Fruit fly (Drosophila melanogaster) whole organism, embryonic: Measurements from ENCODE around the gene CG31230.

ENCODE experiments used
- Atf3 ChIP-seq: fragments of 200-800 bp; sonication (Bioruptor generic); optimal IDR thresholded peaks from 3 replicates; lab custom pipeline; 2016; ENCODE audit warnings: missing biosample characterization, missing genetic modification characterization
- C15 ChIP-seq: fragments of 200-800 bp; sonication (Bioruptor generic); IDR thresholded peaks from 3 replicates; pipeline ENCODE4 v1.3.6; 2022; ENCODE audit warnings: missing biosample characterization, missing genetic modification characterization
- CG10267 ChIP-seq: fragments of 200-800 bp; sonication (Bioruptor generic); optimal IDR thresholded peaks from 2 replicates; lab custom pipeline; 2018; ENCODE audit warnings: missing biosample characterization, mild to moderate bottlenecking, missing genetic modification characterization, moderate library complexity
- CG10274 ChIP-seq: fragments of 200-800 bp; sonication (Bioruptor generic); optimal IDR thresholded peaks from 3 replicates; lab custom pipeline; 2017; ENCODE audit warnings: missing biosample characterization, mild to moderate bottlenecking, missing genetic modification characterization
- CG10565 ChIP-seq: fragments of 200-800 bp; sonication (Bioruptor generic); optimal IDR thresholded peaks from 3 replicates; lab custom pipeline; 2016; ENCODE audit warnings: missing biosample characterization, mild to moderate bottlenecking, missing genetic modification characterization
- CG10959 ChIP-seq: fragments of 200-800 bp; sonication (Bioruptor generic); IDR thresholded peaks from 2 replicates; pipeline ENCODE4 v1.3.6; 2022; ENCODE audit warnings: missing biosample characterization, missing genetic modification characterization
- CG11085 ChIP-seq: fragments of 200-800 bp; sonication (Bioruptor generic); IDR thresholded peaks from 2 replicates; pipeline ENCODE4 v1.3.6; 2022; ENCODE audit warnings: missing biosample characterization, missing genetic modification characterization
- CG11560 ChIP-seq: fragments of 200-800 bp; sonication (Bioruptor generic); IDR thresholded peaks from 3 replicates; pipeline ENCODE4 v1.3.6; 2022; ENCODE audit warnings: missing biosample characterization, missing genetic modification characterization
- CG11723 ChIP-seq: fragments of 200-800 bp; sonication (Bioruptor generic); optimal IDR thresholded peaks from 2 replicates; lab custom pipeline; 2017; ENCODE audit warnings: missing biosample characterization, mild to moderate bottlenecking, missing genetic modification characterization
- CG1233 ChIP-seq: fragments of 200-800 bp; sonication (Bioruptor generic); optimal IDR thresholded peaks from 4 replicates; lab custom pipeline; 2018; ENCODE audit warnings: missing biosample characterization, mild to moderate bottlenecking, missing genetic modification characterization
- CG12769 ChIP-seq: fragments of 200-800 bp; sonication (Bioruptor generic); optimal IDR thresholded peaks from 2 replicates; lab custom pipeline; 2019; ENCODE audit warnings: missing biosample characterization, mild to moderate bottlenecking, missing genetic modification characterization, moderate library complexity
- CG16815 ChIP-seq: fragments of 200-800 bp; sonication (Bioruptor generic); optimal IDR thresholded peaks from 3 replicates; lab custom pipeline; 2017; ENCODE audit warnings: missing biosample characterization, mild to moderate bottlenecking, missing genetic modification characterization
- CG2120 ChIP-seq: fragments of 200-800 bp; sonication (Bioruptor generic); optimal IDR thresholded peaks from 3 replicates; lab custom pipeline; 2016; ENCODE audit warnings: missing biosample characterization, missing genetic modification characterization
- CG2678 ChIP-seq: fragments of 200-800 bp; sonication (Bioruptor generic); optimal IDR thresholded peaks from 3 replicates; lab custom pipeline; 2019; ENCODE audit warnings: missing biosample characterization, mild to moderate bottlenecking, missing genetic modification characterization, moderate library complexity
- CG2875 ChIP-seq: fragments of 200-800 bp; sonication (Bioruptor generic); optimal IDR thresholded peaks from 2 replicates; lab custom pipeline; 2017; ENCODE audit warnings: missing biosample characterization, mild to moderate bottlenecking, missing genetic modification characterization, missing genetic modification reagents
- CG30020 ChIP-seq: fragments of 200-800 bp; optimal IDR thresholded peaks from 2 replicates; lab custom pipeline; 2019; ENCODE audit warnings: missing biosample characterization, mild to moderate bottlenecking, missing genetic modification characterization, moderate library complexity
- CG3838 ChIP-seq: fragments of 200-800 bp; sonication (Bioruptor generic); optimal IDR thresholded peaks from 3 replicates; lab custom pipeline; 2016; ENCODE audit warnings: missing biosample characterization, missing genetic modification characterization
- CG4282 ChIP-seq: fragments of 200-800 bp; sonication (Bioruptor generic); optimal IDR thresholded peaks from 2 replicates; lab custom pipeline; 2016; ENCODE audit warnings: missing biosample characterization, missing genetic modification characterization
- CG4854 ChIP-seq: fragments of 200-800 bp; sonication (Bioruptor generic); optimal IDR thresholded peaks from 2 replicates; lab custom pipeline; 2016; ENCODE audit warnings: missing biosample characterization, missing genetic modification characterization, inconsistent platforms
- CG6254 ChIP-seq: fragments of 200-800 bp; sonication (Bioruptor generic); optimal IDR thresholded peaks from 3 replicates; lab custom pipeline; 2017; ENCODE audit warnings: mild to moderate bottlenecking, missing biosample characterization, missing genetic modification reagents, missing genetic modification characterization
- CG7357 ChIP-seq: fragments of 200-800 bp; sonication (Bioruptor generic); IDR thresholded peaks from 3 replicates; pipeline ENCODE4 v1.3.6; 2022; ENCODE audit warnings: missing biosample characterization, missing genetic modification characterization
- CG7372 ChIP-seq: fragments of 200-800 bp; sonication (Bioruptor generic); IDR thresholded peaks from 2 replicates; pipeline ENCODE4 v1.3.6; 2022; ENCODE audit warnings: missing biosample characterization, missing genetic modification characterization
- CG7786 ChIP-seq: fragments of 200-800 bp; sonication (Bioruptor generic); optimal IDR thresholded peaks from 2 replicates; lab custom pipeline; 2016; ENCODE audit warnings: missing biosample characterization, missing genetic modification characterization
- CG7987 ChIP-seq: fragments of 200-800 bp; sonication (Bioruptor generic); optimal IDR thresholded peaks from 2 replicates; lab custom pipeline; 2018; ENCODE audit warnings: missing biosample characterization, mild to moderate bottlenecking, missing genetic modification characterization, moderate library complexity
- CG8290 ChIP-seq, 3 experiments: fragments of 200-800 bp; sonication (Bioruptor generic); optimal IDR thresholded peaks; 2 replicates each; lab custom pipeline; 2016 to 2019; ENCODE audit warnings: missing biosample characterization in 3 of 3, missing genetic modification characterization in 3 of 3, mild to moderate bottlenecking in 2 of 3, moderate library complexity in 1 of 3
- CG9437 ChIP-seq: fragments of 200-800 bp; sonication (Bioruptor generic); optimal IDR thresholded peaks from 2 replicates; lab custom pipeline; 2018; ENCODE audit warnings: missing biosample characterization, mild to moderate bottlenecking, missing genetic modification characterization
- CG9817 ChIP-seq: fragments of 200-800 bp; sonication (Bioruptor generic); optimal IDR thresholded peaks from 2 replicates; lab custom pipeline; 2018; ENCODE audit warnings: missing biosample characterization, mild to moderate bottlenecking, missing genetic modification characterization, moderate library complexity
- CG9876 ChIP-seq: fragments of 200-800 bp; sonication (Bioruptor generic); optimal IDR thresholded peaks from 2 replicates; lab custom pipeline; 2016; ENCODE audit warnings: missing biosample characterization, missing genetic modification characterization
- Chrac-16 ChIP-seq: fragments of 200-800 bp; sonication (Bioruptor generic); optimal IDR thresholded peaks from 3 replicates; lab custom pipeline; 2016; ENCODE audit warnings: missing biosample characterization, missing genetic modification characterization
- Dbx ChIP-seq: fragments of 200-800 bp; sonication (Bioruptor generic); IDR thresholded peaks from 3 replicates; pipeline ENCODE4 v1.3.6; 2022; ENCODE audit warnings: missing biosample characterization, missing genetic modification characterization
- Dek ChIP-seq: fragments of 200-800 bp; sonication (Bioruptor generic); optimal IDR thresholded peaks from 3 replicates; lab custom pipeline; 2019; ENCODE audit warnings: missing biosample characterization, mild to moderate bottlenecking, missing genetic modification characterization, moderate library complexity
- Dfd ChIP-seq, 2 experiments: fragments of >200 bp; optimal IDR thresholded peaks; 2 replicates each; lab custom pipeline; 2017; ENCODE audit warnings: missing biosample characterization in 2 of 2, missing genetic modification characterization in 2 of 2
- E2f2 ChIP-seq: fragments of 200-800 bp; sonication (Bioruptor generic); IDR thresholded peaks from 2 replicates; pipeline ENCODE4 v1.3.6; 2022; ENCODE audit warnings: missing biosample characterization, missing genetic modification characterization
- MTF-1 ChIP-seq: fragments of 200-800 bp; sonication (Bioruptor generic); optimal IDR thresholded peaks from 2 replicates; lab custom pipeline; 2018; ENCODE audit warnings: missing biosample characterization, mild to moderate bottlenecking, missing genetic modification characterization, borderline replicate concordance
- Med ChIP-seq: fragments of 200-800 bp; sonication (Bioruptor generic); peaks from one replicate; lab custom pipeline; 2016; ENCODE audit warnings: missing biosample characterization, missing genetic modification characterization, mild to moderate bottlenecking, inconsistent platforms, moderate library complexity
- bbx ChIP-seq: fragments of 200-800 bp; sonication (Bioruptor generic); IDR thresholded peaks from 2 replicates; pipeline ENCODE4 v1.3.6; 2022; ENCODE audit warnings: missing biosample characterization, missing genetic modification characterization; ENCODE audit not compliant: partially characterized antibody
- bigmax ChIP-seq: fragments of 200-800 bp; sonication (Bioruptor generic); optimal IDR thresholded peaks from 2 replicates; lab custom pipeline; 2018; ENCODE audit warnings: missing biosample characterization, mild to moderate bottlenecking, missing genetic modification characterization
- bsh ChIP-seq, 2 experiments: fragments of 200-800 bp; sonication (Bioruptor generic); optimal IDR thresholded peaks; 2 replicates each; lab custom pipeline; 2017 to 2018; ENCODE audit warnings: mild to moderate bottlenecking in 2 of 2, missing biosample characterization in 2 of 2, missing genetic modification characterization in 2 of 2, moderate library complexity in 1 of 2
- cg ChIP-seq: fragments of 200-800 bp; sonication (Bioruptor generic); optimal IDR thresholded peaks from 3 replicates; lab custom pipeline; 2019; ENCODE audit warnings: missing biosample characterization, mild to moderate bottlenecking, missing genetic modification characterization, moderate library complexity
- crc ChIP-seq: fragments of 200-800 bp; sonication (Bioruptor generic); optimal IDR thresholded peaks from 2 replicates; lab custom pipeline; 2016; ENCODE audit warnings: missing biosample characterization, missing genetic modification characterization
- fd64A ChIP-seq: fragments of 200-800 bp; sonication (Bioruptor generic); optimal IDR thresholded peaks from 3 replicates; lab custom pipeline; 2018; ENCODE audit warnings: missing biosample characterization, mild to moderate bottlenecking, missing genetic modification characterization
- gfzf ChIP-seq: fragments of 200-800 bp; sonication (Bioruptor generic); optimal IDR thresholded peaks from 2 replicates; lab custom pipeline; 2016; ENCODE audit warnings: missing biosample characterization, mild to moderate bottlenecking, missing genetic modification characterization, moderate library complexity
- her ChIP-seq: fragments of 200-800 bp; sonication (Bioruptor generic); optimal IDR thresholded peaks from 2 replicates; lab custom pipeline; 2016; ENCODE audit warnings: missing biosample characterization, missing genetic modification characterization
- klu ChIP-seq: fragments of 200-800 bp; sonication (Bioruptor generic); IDR thresholded peaks from 2 replicates; pipeline ENCODE4 v1.3.6; 2022; ENCODE audit warnings: missing biosample characterization, missing genetic modification characterization
- sd ChIP-seq: fragments of 200-800 bp; sonication (Bioruptor generic); optimal IDR thresholded peaks from 3 replicates; lab custom pipeline; 2018; ENCODE audit warnings: missing biosample characterization, mild to moderate bottlenecking, missing genetic modification characterization, moderate library complexity
- sna ChIP-seq: fragments of 200-800 bp; sonication (Bioruptor generic); IDR thresholded peaks from 2 replicates; pipeline ENCODE4 v1.3.6; 2022; ENCODE audit warnings: missing biosample characterization, missing genetic modification characterization; ENCODE audit not compliant: partially characterized antibody
- sqz ChIP-seq: fragments of 200-800 bp; sonication (Bioruptor generic); optimal IDR thresholded peaks from 3 replicates; lab custom pipeline; 2018; ENCODE audit warnings: missing biosample characterization, mild to moderate bottlenecking, missing genetic modification characterization
- vnd ChIP-seq: fragments of 200-800 bp; sonication (Bioruptor generic); IDR thresholded peaks from 3 replicates; pipeline ENCODE4 v1.3.6; 2022; ENCODE audit warnings: missing biosample characterization, missing genetic modification characterization; ENCODE audit not compliant: partially characterized antibody

Gene CG31230

dm6 chr3R:18658945-18659642 is 12.4 kb upstream of the CG31230 start, which contains the start of the genes CG31224 and CstF64 (continued):
- TF ChIP-seq CG9437 (GFP tag; lab: Kevin White, UChicago), result peak; percentile 71
- TF ChIP-seq CG7357, result peak; percentile 47; the same call in 2 of the 3 replicates
- TF ChIP-seq CG10267 (tag; lab: Kevin White, UChicago), result peak; percentile 97
- TF ChIP-seq MTF-1 (GFP tag; lab: Kevin White, UChicago), result peak; percentile 32
- peak; percentile 96 for TF ChIP-seq cg (GFP tag; lab: Kevin White, UChicago)
- TF ChIP-seq CG4854 (GFP tag; lab: Kevin White, UChicago), result peak; percentile 85
- peak; percentile 12 for TF ChIP-seq CG10565 (GFP tag; lab: Kevin White, UChicago)
- peak; percentile 60 for TF ChIP-seq fd64A
- TF ChIP-seq Dek (tag; lab: Kevin White, UChicago), result no peak
- peak; percentile 37 for TF ChIP-seq CG3838 (GFP tag; lab: Kevin White, UChicago)
- TF ChIP-seq Atf3 (GFP tag; lab: Kevin White, UChicago), result peak; percentile 82
- peak; percentile 55 for TF ChIP-seq gfzf (GFP tag; lab: Kevin White, UChicago)
- peak; percentile 86 for TF ChIP-seq Chrac-16
- TF ChIP-seq CG7987, result peak; percentile 55
- TF ChIP-seq bsh (GFP tag; optimal IDR thresholded peaks at IDR 0.05; lab: Kevin White, UChicago), result peak in 1 of 2 experiments; percentile 82
- peak; percentile 71; the same call in 1 of the 2 replicates for TF ChIP-seq E2f2 (GFP tag; lab: Robert Waterston, UW)
- TF ChIP-seq sna, result no peak
- peak; percentile 87 for TF ChIP-seq crc (GFP tag; lab: Kevin White, UChicago)
- TF ChIP-seq CG10274 (GFP tag; lab: Kevin White, UChicago), result peak; percentile 49
- peak; percentile 75 for TF ChIP-seq CG9876
- TF ChIP-seq CG8290 (GFP tag; optimal IDR thresholded peaks at IDR 0.05; lab: Kevin White, UChicago), result peak; percentile 83
- TF ChIP-seq CG8290 (tag; optimal IDR thresholded peaks at IDR 0.05; lab: Kevin White, UChicago), result no peak
- TF ChIP-seq CG11085 (GFP tag; lab: Robert Waterston, UW), result peak; percentile 80
- TF ChIP-seq CG30020 (tag; lab: Kevin White, UChicago), result peak; percentile 76
- no peak for TF ChIP-seq CG2678
- peak; percentile 79 for TF ChIP-seq CG16815 (GFP tag; lab: Kevin White, UChicago)
- TF ChIP-seq sd (tag; lab: Kevin White, UChicago), result peak; percentile 90
- peak; percentile 85 for TF ChIP-seq Dbx (GFP tag; lab: Robert Waterston, UW)
- TF ChIP-seq CG2875 (GFP tag; lab: Kevin White, UChicago), result peak; percentile 67
- peak; percentile 70 for TF ChIP-seq CG1233 (GFP tag; lab: Kevin White, UChicago)
- TF ChIP-seq Dfd (GFP tag; optimal IDR thresholded peaks at IDR 0.05; lab: Kevin White, UChicago), result no peak
- TF ChIP-seq vnd, result no peak
- TF ChIP-seq klu (GFP tag; lab: Robert Waterston, UW), result peak; percentile 72
- peak; percentile 73 for TF ChIP-seq CG7372 (GFP tag; lab: Robert Waterston, UW)
- TF ChIP-seq bigmax, result no peak
- TF ChIP-seq CG6254, result peak; percentile 26
- peak; percentile 54; the same call in 2 of the 3 replicates for TF ChIP-seq CG11560 (tag; lab: Robert Waterston, UW)
- peak; percentile 71 for TF ChIP-seq her
- TF ChIP-seq CG2120 (GFP tag; lab: Kevin White, UChicago), result peak; percentile 95
- TF ChIP-seq Med (GFP tag; lab: Kevin White, UChicago), result peak; percentile 98
- no peak for TF ChIP-seq CG10959 (GFP tag; lab: Robert Waterston, UW)
- no peak for TF ChIP-seq CG12769 (tag; lab: Kevin White, UChicago)
- no peak for TF ChIP-seq bbx (GFP tag; lab: Robert Waterston, UW)
- peak; percentile 43; the same call in 1 of the 3 replicates for TF ChIP-seq C15 (GFP tag; lab: Robert Waterston, UW)
- peak; percentile 85 for TF ChIP-seq CG9817
- peak; percentile 84 for TF ChIP-seq CG4282
- peak; percentile 88 for TF ChIP-seq CG7786
- TF ChIP-seq sqz (GFP tag; lab: Kevin White, UChicago), result no peak
- peak; percentile 82 for TF ChIP-seq CG11723
